Fruit fly (Drosophila melanogaster): ENCODE results near the gene Sfp84E.

The Sfp84E gene

dm6 chr3R:7995722-7996121 lies 15.6 kb upstream of the Sfp84E start, which contains the start of gene Elovl7 (continued):
- no peak for TF ChIP-seq CG8388 (GFP tag; optimal IDR thresholded peaks at IDR 0.05)
- TF ChIP-seq vvl (GFP tag; IDR thresholded peaks at IDR 0.05): peak; percentile 18; the same call in 1 of the 2 replicates
- no peak for TF ChIP-seq esg (GFP tag; conservative IDR thresholded peaks at IDR 0.05)
- TF ChIP-seq Gug (GFP tag; IDR thresholded peaks at IDR 0.05): no peak
- TF ChIP-seq gcm2 (GFP tag; optimal IDR thresholded peaks at IDR 0.05): no peak
- TF ChIP-seq nmo (GFP tag; optimal IDR thresholded peaks at IDR 0.05): no peak
- TF ChIP-seq ftz-f1 (GFP tag; optimal IDR thresholded peaks at IDR 0.05): no peak
- no peak for TF ChIP-seq gsb-n (tag; optimal IDR thresholded peaks at IDR 0.05)
- peak; percentile 58; the same call in 1 of the 3 replicates for TF ChIP-seq so (GFP tag; IDR thresholded peaks at IDR 0.05)
- peak; percentile 18 for TF ChIP-seq lab (GFP tag; optimal IDR thresholded peaks at IDR 0.05)
- no peak for TF ChIP-seq disco-r (GFP tag; optimal IDR thresholded peaks at IDR 0.05)
- TF ChIP-seq wek (GFP tag; optimal IDR thresholded peaks at IDR 0.05): no peak
- TF ChIP-seq Med (GFP tag): peak; percentile 83
- TF ChIP-seq CG13296 (GFP tag; optimal IDR thresholded peaks at IDR 0.05): peak; percentile 17
- TF ChIP-seq Bgb (GFP tag; IDR thresholded peaks at IDR 0.05; ENCODE audit: partially characterized antibody): no peak; the same call in 1 of the 2 replicates
- no peak for TF ChIP-seq cas (GFP tag; IDR thresholded peaks at IDR 0.05)
- TF ChIP-seq nom (GFP tag; optimal IDR thresholded peaks at IDR 0.05): peak; percentile 21
- peak; percentile 32 for TF ChIP-seq Jarid2 (GFP tag; optimal IDR thresholded peaks at IDR 0.05)
- no peak for TF ChIP-seq lola (GFP tag; optimal IDR thresholded peaks at IDR 0.05)
- no peak for TF ChIP-seq CG17385 (GFP tag; optimal IDR thresholded peaks at IDR 0.05)
- TF ChIP-seq CG15073 (GFP tag; optimal IDR thresholded peaks at IDR 0.05): no peak
- no peak for TF ChIP-seq cg (GFP tag; optimal IDR thresholded peaks at IDR 0.05)
- no peak for TF ChIP-seq CG18262 (tag; optimal IDR thresholded peaks at IDR 0.05)
- no peak for TF ChIP-seq CG17912 (GFP tag; optimal IDR thresholded peaks at IDR 0.05)
- peak; percentile 41; the same call in 1 of the 2 replicates for TF ChIP-seq stc (GFP tag; IDR thresholded peaks at IDR 0.05)
- TF ChIP-seq vfl (GFP tag; optimal IDR thresholded peaks at IDR 0.05): no peak
- no peak for TF ChIP-seq Doc2 (GFP tag; IDR thresholded peaks at IDR 0.05)
- TF ChIP-seq CG16863 (GFP tag; optimal IDR thresholded peaks at IDR 0.05): no peak
- 0 out of 3 replicates have a peak, but pooled peaks have one; percentile 6 for TF ChIP-seq sr (GFP tag; IDR thresholded peaks at IDR 0.05)
- no peak for TF ChIP-seq sens-2 (GFP tag; IDR thresholded peaks at IDR 0.05)
- 0 out of 3 replicates have a peak, but pooled peaks have one; percentile 23 for TF ChIP-seq CG34224 (GFP tag; IDR thresholded peaks at IDR 0.05; ENCODE audit: partially characterized antibody)
- no peak for TF ChIP-seq MBD-R2 (GFP tag; IDR thresholded peaks at IDR 0.05)
- TF ChIP-seq CG6254 (GFP tag; optimal IDR thresholded peaks at IDR 0.05): no peak
- TF ChIP-seq chif (GFP tag; optimal IDR thresholded peaks at IDR 0.05): no peak
- TF ChIP-seq CG6854 (GFP tag; optimal IDR thresholded peaks at IDR 0.05): peak; percentile 19
- no peak for TF ChIP-seq crc (GFP tag; optimal IDR thresholded peaks at IDR 0.05)
- no peak for TF ChIP-seq z (GFP tag; IDR thresholded peaks at IDR 0.05)
- TF ChIP-seq CG7745 (tag; optimal IDR thresholded peaks at IDR 0.05): no peak
- 0 out of 2 replicates have a peak, but pooled peaks have one; percentile 14 for TF ChIP-seq NFAT (GFP tag; IDR thresholded peaks at IDR 0.05)
- no peak for TF ChIP-seq TFAM (GFP tag; optimal IDR thresholded peaks at IDR 0.05)
- TF ChIP-seq Deaf1 (tag; optimal IDR thresholded peaks at IDR 0.05): peak; percentile 95
- no peak for TF ChIP-seq lov (optimal IDR thresholded peaks at IDR 0.05)
- TF ChIP-seq lov (GFP tag; IDR thresholded peaks at IDR 0.05): no peak
- TF ChIP-seq Hr39 (optimal IDR thresholded peaks at IDR 0.05): no peak
- peak; percentile 27 for TF ChIP-seq CG10543 (GFP tag; optimal IDR thresholded peaks at IDR 0.05)
- TF ChIP-seq sqz (GFP tag; optimal IDR thresholded peaks at IDR 0.05): no peak
- no peak for TF ChIP-seq Dek (tag; optimal IDR thresholded peaks at IDR 0.05)
- no peak for TF ChIP-seq nerfin-2 (GFP tag; IDR thresholded peaks at IDR 0.05; ENCODE audit: partially characterized antibody)
- TF ChIP-seq Aef1 (GFP tag; IDR thresholded peaks at IDR 0.05): no peak
- TF ChIP-seq Atf3 (GFP tag; optimal IDR thresholded peaks at IDR 0.05): no peak
- peak; percentile 65 for TF ChIP-seq kah (GFP tag; optimal IDR thresholded peaks at IDR 0.05)
